Worm (Caenorhabditis elegans) whole organism, L4/young adult: ENCODE measurements around the gene olrn-1.

Source experiments
- dao-5 ChIP-seq: sonication (generic microtip); optimal IDR thresholded peaks from 2 replicates; lab custom pipeline; 2016; ENCODE audit warnings: missing genotype, missing genetic modification characterization, moderate library complexity, missing compliant biosample characterization
- him-1 ChIP-seq: sonication (generic microtip); optimal IDR thresholded peaks from 2 replicates; lab custom pipeline; 2016; ENCODE audit warnings: missing genotype, missing genetic modification reagents, missing genetic modification characterization, missing compliant biosample characterization

ce11 chrX:15557849-15558248 is 20.4 kb downstream of the olrn-1 start, which contains the start of gene lron-3:
- TF ChIP-seq him-1 (tag; lab: Kevin White, UChicago) (no peak), dao-5 (no peak)
